Worm (Caenorhabditis elegans) whole organism, mixed stage, embryonic: ENCODE data around the gene hda-6.

ENCODE experiments used
- M03D4.4 ChIP-seq: sonication (generic microtip); optimal IDR thresholded peaks from 2 replicates; lab custom pipeline; 2017; ENCODE audit warnings: mild to moderate bottlenecking, missing genetic modification characterization, missing compliant biosample characterization
- bed-3 ChIP-seq: fragments of 200-800 bp; sonication (Bioruptor generic); optimal IDR thresholded peaks from 3 replicates; lab custom pipeline; 2018; ENCODE audit warnings: mild to moderate bottlenecking, missing genetic modification characterization, moderate library complexity, missing compliant biosample characterization
- blmp-1 ChIP-seq: fragments of 150-350 bp; optimal IDR thresholded peaks from 2 replicates; lab custom pipeline; 2014; ENCODE audit warnings: missing biosample characterization, missing genetic modification characterization
- ces-1 ChIP-seq: fragments of 150-350 bp; optimal IDR thresholded peaks from 2 replicates; lab custom pipeline; 2014; ENCODE audit warnings: missing biosample characterization, missing genetic modification reagents, missing genetic modification characterization
- elt-1 ChIP-seq: sonication (generic microtip); optimal IDR thresholded peaks from 2 replicates; lab custom pipeline; 2017; ENCODE audit warnings: missing genetic modification characterization, mild to moderate bottlenecking, missing compliant biosample characterization, antibody characterized with exemption, moderate library complexity, borderline replicate concordance; ENCODE audit not compliant: insufficient read depth
- elt-3 ChIP-seq: fragments of 150-350 bp; optimal IDR thresholded peaks from 2 replicates; lab custom pipeline; 2014; ENCODE audit warnings: missing biosample characterization, missing genetic modification characterization
- lsy-2 ChIP-seq: fragments of 150-350 bp; optimal IDR thresholded peaks from 2 replicates; lab custom pipeline; 2014; ENCODE audit warnings: missing biosample characterization, missing genetic modification characterization
- mab-5 ChIP-seq: fragments of 150-350 bp; optimal IDR thresholded peaks from 2 replicates; lab custom pipeline; 2014; ENCODE audit warnings: missing biosample characterization, missing genetic modification characterization
- nhr-12 ChIP-seq: fragments of 150-350 bp; optimal IDR thresholded peaks from 2 replicates; lab custom pipeline; 2014; ENCODE audit warnings: missing biosample characterization, missing genetic modification characterization
- nhr-76 ChIP-seq: sonication (generic microtip); optimal IDR thresholded peaks from 2 replicates; lab custom pipeline; 2017; ENCODE audit warnings: missing biosample characterization, missing genetic modification characterization
- unc-39 ChIP-seq: fragments of 150-350 bp; optimal IDR thresholded peaks from 2 replicates; lab custom pipeline; 2014; ENCODE audit warnings: missing biosample characterization, missing genetic modification characterization
- ztf-11 ChIP-seq: fragments of 150-350 bp; optimal IDR thresholded peaks from 2 replicates; lab custom pipeline; 2014; ENCODE audit warnings: missing biosample characterization, missing genetic modification characterization

DNA sequence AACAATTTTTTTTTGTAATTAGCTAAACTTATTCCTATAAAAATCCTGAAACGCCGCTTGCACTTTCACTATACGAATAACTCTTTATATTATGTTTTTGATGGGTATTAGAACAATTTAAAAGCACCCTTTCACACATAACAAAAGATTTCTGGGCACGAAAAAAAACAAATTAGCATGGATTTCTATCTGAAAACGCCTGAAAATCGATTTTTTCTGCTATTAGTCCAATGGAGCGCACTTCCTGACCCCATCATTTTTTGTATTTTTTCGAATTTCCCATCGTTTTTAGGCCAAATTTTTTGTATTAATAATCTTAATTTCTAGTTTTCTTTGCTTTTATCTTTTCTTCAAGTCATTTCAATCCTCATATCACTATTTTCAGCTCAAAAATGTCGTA lies 5.3 kb upstream of the hda-6 start, which contains the start of gene F41H10.3:
- no peak for TF ChIP-seq nhr-12 (tag; lab: Kevin White, UChicago)
- no peak for TF ChIP-seq ztf-11 (tag; lab: Kevin White, UChicago)
- TF ChIP-seq elt-3 (tag; lab: Kevin White, UChicago) = no peak
- TF ChIP-seq unc-39 (tag; lab: Kevin White, UChicago) = no peak
- no peak for TF ChIP-seq nhr-76 (tag; lab: Kevin White, UChicago)
- TF ChIP-seq elt-1 (tag; lab: Kevin White, UChicago) = no peak
- TF ChIP-seq blmp-1 = no peak
- TF ChIP-seq bed-3 (GFP tag; lab: Kevin White, UChicago) = no peak
- no peak for TF ChIP-seq M03D4.4 (tag; lab: Kevin White, UChicago)
- no peak for TF ChIP-seq mab-5 (tag; lab: Kevin White, UChicago)
- no peak for TF ChIP-seq lsy-2
- TF ChIP-seq ces-1 (GFP tag; lab: Kevin White, UChicago) = no peak
